Worm (Caenorhabditis elegans) whole organism, L4 larva: ENCODE results near the gene F10D2.8.

ENCODE experiments used
- F26F4.8 ChIP-seq: fragments of 200-800 bp; sonication (Bioruptor generic); conservative IDR thresholded peaks from 2 replicates; pipeline ENCODE4 v1.3.6; 2022; ENCODE audit warnings: missing genetic modification characterization, missing compliant biosample characterization
- T26A8.4 ChIP-seq: fragments of 200-800 bp; sonication (Bioruptor generic); IDR thresholded peaks from 2 replicates; pipeline ENCODE4 v1.3.6; 2022; ENCODE audit warnings: missing genetic modification characterization, missing compliant biosample characterization
- nhr-10 ChIP-seq: fragments of 150-350 bp; optimal IDR thresholded peaks from 2 replicates; lab custom pipeline; 2014; ENCODE audit warnings: missing biosample characterization, missing genetic modification characterization
- nhr-77 ChIP-seq: fragments of 150-350 bp; optimal IDR thresholded peaks from 2 replicates; lab custom pipeline; 2014; ENCODE audit warnings: missing biosample characterization, missing genetic modification characterization

F10D2.8 gene

DNA sequence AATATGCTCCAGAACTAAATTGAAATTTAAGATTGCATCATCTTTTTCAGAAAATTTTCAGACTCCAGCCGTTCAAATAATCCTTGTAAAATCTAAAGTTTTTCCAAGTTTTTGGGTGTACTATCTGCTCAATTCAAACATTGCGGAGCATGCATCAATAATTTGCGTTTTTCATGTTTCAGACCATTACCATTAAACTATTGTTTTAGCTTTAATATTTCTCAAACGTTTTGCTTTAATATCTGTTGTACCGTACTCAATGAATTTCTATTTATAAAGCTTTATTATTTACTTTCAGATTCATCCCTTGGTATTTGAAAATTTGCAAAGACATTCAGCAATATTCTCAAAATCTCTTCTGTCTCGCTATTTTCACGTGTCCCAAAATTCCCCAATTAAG lies 47.3 kb downstream of the F10D2.8 start, which contains the start of gene odr-2:
odr-2 (plus strand) TSS at position 301 of the 400 bp plus-strand sequence.
- no peak for TF ChIP-seq nhr-10 (tag; lab: Kevin White, UChicago)
- no peak for TF ChIP-seq T26A8.4 (GFP tag; lab: Robert Waterston, UW)
- TF ChIP-seq F26F4.8 (GFP tag; lab: Robert Waterston, UW) = no peak
- TF ChIP-seq nhr-77 (tag; lab: Kevin White, UChicago) = no peak
